Worm (Caenorhabditis elegans) whole organism, young adult: ENCODE results near the gene vamp-8.

Source experiments
- dpl-1 ChIP-seq: fragments of 150-350 bp; optimal IDR thresholded peaks from 2 replicates; lab custom pipeline; 2014; ENCODE audit warnings: missing biosample characterization, missing genetic modification reagents, missing genetic modification characterization
- snpc-4 ChIP-seq, 5 experiments: fragments of 150-350 bp in 1 of 5; sonication (generic microtip) in 4 of 5; optimal IDR thresholded peaks; 2 replicates each; lab custom pipeline; 2014 to 2018; ENCODE audit warnings: missing genetic modification characterization in 5 of 5, missing biosample characterization in 3 of 5, antibody characterized with exemption in 2 of 5, mild to moderate bottlenecking in 2 of 5, missing compliant biosample characterization in 2 of 5, missing genotype in 2 of 5, moderate library complexity in 2 of 5, missing genetic modification reagents in 1 of 5
- tbp1 ChIP-seq: fragments of 200-800 bp; sonication (Bioruptor generic); optimal IDR thresholded peaks from 2 replicates; lab custom pipeline; 2018; ENCODE audit warnings: mild to moderate bottlenecking, missing genetic modification characterization, missing compliant biosample characterization
- tlf-1 ChIP-seq: fragments of 200-800 bp; sonication (Bioruptor generic); optimal IDR thresholded peaks from 2 replicates; lab custom pipeline; 2018; ENCODE audit warnings: mild to moderate bottlenecking, missing genetic modification characterization, missing compliant biosample characterization
- zim-3 ChIP-seq: sonication (generic microtip); optimal IDR thresholded peaks from 2 replicates; lab custom pipeline; 2017; ENCODE audit warnings: mild to moderate bottlenecking, missing genetic modification characterization, moderate library complexity, missing compliant biosample characterization

- peak; percentile 71 for TF ChIP-seq tbp1 (GFP tag; lab: Kevin White, UChicago)
- TF ChIP-seq snpc-4 (GFP tag; optimal IDR thresholded peaks at IDR 0.05; lab: Kevin White, UChicago), result peak; percentile 35
- TF ChIP-seq snpc-4 (tag; optimal IDR thresholded peaks at IDR 0.05; lab: Kevin White, UChicago), result peak; percentile 7 to 94 (median 60)
- TF ChIP-seq zim-3 (tag; lab: Kevin White, UChicago), result peak; percentile 21
- TF ChIP-seq tlf-1, result peak; percentile 56
- TF ChIP-seq dpl-1 (GFP tag; lab: Kevin White, UChicago), result no peak
These were observed 17.6 kb upstream of the vamp-8 start, which contains the start of gene thoc-7 for ce11 chrIV:13882573-13882972.
